Fruit fly (Drosophila melanogaster) whole organism, larva: ENCODE measurements around the gene HP5.

Experiments used
- noc ChIP-seq: fragments of 200-800 bp; sonication (Bioruptor generic); optimal IDR thresholded peaks from 3 replicates; lab custom pipeline; 2019; ENCODE audit warnings: missing biosample characterization, mild to moderate bottlenecking, missing genetic modification characterization, moderate library complexity

Gene HP5

dm6 chrX:11454189-11454882 lies at the start of gene HP5, which contains the start of gene Evi5:
HP5 (plus strand) TSS chrX:11454786.
Evi5 (minus strand) TSS chrX:11454386.
- TF ChIP-seq noc (tag; lab: Kevin White, UChicago), result no peak

- TF ChIP-seq noc (tag; lab: Kevin White, UChicago), result no peak
Measured at dm6 chrX:11409647-11410046, 44.9 kb upstream of the HP5 start, which contains the start of gene CG15196. CG15196 (plus strand) TSS chrX:11409947.

dm6 chrX:11413090-11413489 lies 41.5 kb upstream of the HP5 start, which contains the start of gene Gr10b:
Gr10b (minus strand) TSS chrX:11413190.
- TF ChIP-seq noc (tag; lab: Kevin White, UChicago), result no peak

- no peak for TF ChIP-seq noc (tag; lab: Kevin White, UChicago)
Measured at dm6 chrX:11417322-11417721, 37.3 kb upstream of the HP5 start, which contains the start of the genes Gr10a and Or10a. Gr10a (minus strand) TSS chrX:11417422. Or10a (minus strand) TSS chrX:11417422.

- peak; percentile 9 for TF ChIP-seq noc (tag; lab: Kevin White, UChicago)
Measured at dm6 chrX:11419212-11419611, 35.4 kb upstream of the HP5 start.

- no peak for TF ChIP-seq noc (tag; lab: Kevin White, UChicago)
Measured at dm6 chrX:11419962-11420361, 34.6 kb upstream of the HP5 start.

- peak; percentile 34 for TF ChIP-seq noc (tag; lab: Kevin White, UChicago)
Measured at dm6 chrX:11420752-11421396, 33.7 kb upstream of the HP5 start.

- TF ChIP-seq noc (tag; lab: Kevin White, UChicago), result no peak
Measured at dm6 chrX:11422071-11422470, 32.5 kb upstream of the HP5 start.

- no peak for TF ChIP-seq noc (tag; lab: Kevin White, UChicago)
Measured at dm6 chrX:11422532-11422931, 32.1 kb upstream of the HP5 start, which contains the start of gene Gs2. Gs2 (plus strand) TSS chrX:11422832.

dm6 chrX:11423277-11423717 lies 31.3 kb upstream of the HP5 start:
- TF ChIP-seq noc (tag; lab: Kevin White, UChicago), result peak; percentile 92

dm6 chrX:11424512-11424911 lies 30.1 kb upstream of the HP5 start:
- TF ChIP-seq noc (tag; lab: Kevin White, UChicago), result peak; percentile 74

- no peak for TF ChIP-seq noc (tag; lab: Kevin White, UChicago)
Measured at dm6 chrX:11425401-11425800, 29.2 kb upstream of the HP5 start.

dm6 chrX:11425956-11426598 lies 28.5 kb upstream of the HP5 start:
- TF ChIP-seq noc (tag; lab: Kevin White, UChicago), result no peak

dm6 chrX:11427282-11427689 lies 27.3 kb upstream of the HP5 start:
- no peak for TF ChIP-seq noc (tag; lab: Kevin White, UChicago)

- TF ChIP-seq noc (tag; lab: Kevin White, UChicago), result peak; percentile 10
Measured at dm6 chrX:11430940-11431339, 23.6 kb upstream of the HP5 start.

dm6 chrX:11433930-11434329 lies 20.7 kb upstream of the HP5 start:
- no peak for TF ChIP-seq noc (tag; lab: Kevin White, UChicago)
